Worm (Caenorhabditis elegans) whole organism, early embryonic: ENCODE measurements around the gene nspg-10.
A peak's percentile ranks its signal among the peaks of the same experiment; 100 is the strongest.

Source experiments
- F13C5.2 ChIP-seq: sonication (generic microtip); optimal IDR thresholded peaks from 2 replicates; lab custom pipeline; 2017; ENCODE audit warnings: mild to moderate bottlenecking, missing genetic modification characterization, inconsistent platforms, missing compliant biosample characterization
- aly-1 ChIP-seq: sonication (generic microtip); optimal IDR thresholded peaks from 2 replicates; lab custom pipeline; 2016; ENCODE audit warnings: missing genetic modification characterization, missing compliant biosample characterization
- ama-1 ChIP-seq: fragments of 150-350 bp; optimal IDR thresholded peaks from 2 replicates; lab custom pipeline; 2014
- ceh-36 ChIP-seq: sonication (generic microtip); optimal IDR thresholded peaks from 2 replicates; lab custom pipeline; 2016; ENCODE audit warnings: missing genetic modification characterization, inconsistent platforms, missing compliant biosample characterization
- ets-7 ChIP-seq: sonication (generic microtip); optimal IDR thresholded peaks from 2 replicates; lab custom pipeline; 2016; ENCODE audit warnings: missing genotype, missing genetic modification characterization, missing compliant biosample characterization
- flt-1 ChIP-seq: fragments of 200-800 bp; sonication (Bioruptor generic); IDR thresholded peaks from 2 replicates; pipeline ENCODE4 v1.3.6; 2022; ENCODE audit warnings: missing genetic modification characterization, missing compliant biosample characterization
- hmbx-1 ChIP-seq: sonication (generic microtip); optimal IDR thresholded peaks from 2 replicates; lab custom pipeline; 2016; ENCODE audit warnings: mild to moderate bottlenecking, missing genetic modification characterization, missing compliant biosample characterization
- hmg-4 ChIP-seq: fragments of 200-800 bp; sonication (Bioruptor generic); optimal IDR thresholded peaks from 2 replicates; lab custom pipeline; 2018; ENCODE audit warnings: mild to moderate bottlenecking, missing genetic modification characterization, missing compliant biosample characterization
- hnd-1 ChIP-seq: sonication (generic microtip); optimal IDR thresholded peaks from 2 replicates; lab custom pipeline; 2016; ENCODE audit warnings: missing genetic modification characterization, missing compliant biosample characterization
- scrt-1 ChIP-seq: fragments of 200-800 bp; sonication (Bioruptor generic); IDR thresholded peaks from 2 replicates; pipeline ENCODE4 v1.3.6; 2022; ENCODE audit warnings: missing genetic modification characterization, missing compliant biosample characterization

- no peak for TF ChIP-seq ama-1 (lab: Kevin White, UChicago)
- no peak for TF ChIP-seq flt-1 (GFP tag; lab: Robert Waterston, UW)
- no peak for TF ChIP-seq scrt-1 (GFP tag; lab: Robert Waterston, UW)
- TF ChIP-seq F13C5.2, result no peak
- peak; percentile 72 for TF ChIP-seq hmg-4 (GFP tag; lab: Kevin White, UChicago)
- no peak for TF ChIP-seq hmbx-1 (tag; lab: Kevin White, UChicago)
- no peak for TF ChIP-seq ceh-36 (tag; lab: Kevin White, UChicago)
- no peak for TF ChIP-seq hnd-1 (tag; lab: Kevin White, UChicago)
- no peak for TF ChIP-seq aly-1 (tag; lab: Kevin White, UChicago)
- no peak for TF ChIP-seq ets-7 (tag; lab: Kevin White, UChicago)
Observed at ce11 chrIV:4588408-4588807, 17.2 kb upstream of the nspg-10 start.
